Fruit fly (Drosophila melanogaster) whole organism, embryonic: Measurements from ENCODE around the gene zuc.

ENCODE experiments used
- Antp ChIP-seq: fragments of 200-800 bp; sonication (Bioruptor generic); optimal IDR thresholded peaks from 3 replicates; lab custom pipeline; 2016; ENCODE audit warnings: missing biosample characterization, missing genetic modification characterization
- Atf6 ChIP-seq: fragments of 200-800 bp; sonication (Bioruptor generic); IDR thresholded peaks from 2 replicates; pipeline ENCODE4 v1.3.6; 2022; ENCODE audit warnings: missing biosample characterization, missing genetic modification characterization
- CG10209 ChIP-seq: fragments of 200-800 bp; sonication (Bioruptor generic); optimal IDR thresholded peaks from 3 replicates; lab custom pipeline; 2017; ENCODE audit warnings: missing biosample characterization, mild to moderate bottlenecking, missing genetic modification characterization, missing genetic modification reagents
- CG10431 ChIP-seq: fragments of 200-800 bp; sonication (Bioruptor generic); optimal IDR thresholded peaks from 3 replicates; lab custom pipeline; 2018; ENCODE audit warnings: missing biosample characterization, mild to moderate bottlenecking, missing genetic modification characterization
- CG13424 ChIP-seq: fragments of 200-800 bp; sonication (Bioruptor generic); optimal IDR thresholded peaks from 2 replicates; lab custom pipeline; 2019; ENCODE audit warnings: missing biosample characterization, mild to moderate bottlenecking, missing genetic modification characterization, moderate library complexity
- CG14965 ChIP-seq: fragments of 200-800 bp; sonication (Bioruptor generic); optimal IDR thresholded peaks from 2 replicates; lab custom pipeline; 2016; ENCODE audit warnings: missing biosample characterization, missing genetic modification characterization, borderline replicate concordance
- CG15479 ChIP-seq: fragments of 200-800 bp; sonication (Bioruptor generic); optimal IDR thresholded peaks from 3 replicates; lab custom pipeline; 2019; ENCODE audit warnings: missing biosample characterization, mild to moderate bottlenecking, missing genetic modification characterization, moderate library complexity
- CG15601 ChIP-seq: fragments of 200-800 bp; sonication (Bioruptor generic); optimal IDR thresholded peaks from 3 replicates; lab custom pipeline; 2019; ENCODE audit warnings: missing biosample characterization, mild to moderate bottlenecking, missing genetic modification characterization, moderate library complexity
- CG18599 ChIP-seq: fragments of 200-800 bp; sonication (Bioruptor generic); optimal IDR thresholded peaks from 3 replicates; lab custom pipeline; 2017; ENCODE audit warnings: missing biosample characterization, missing genetic modification characterization, mild to moderate bottlenecking, moderate library complexity, missing genetic modification reagents
- CG2678 ChIP-seq: fragments of 200-800 bp; sonication (Bioruptor generic); optimal IDR thresholded peaks from 3 replicates; lab custom pipeline; 2019; ENCODE audit warnings: missing biosample characterization, mild to moderate bottlenecking, missing genetic modification characterization, moderate library complexity
- CG30020 ChIP-seq: fragments of 200-800 bp; optimal IDR thresholded peaks from 2 replicates; lab custom pipeline; 2019; ENCODE audit warnings: missing biosample characterization, mild to moderate bottlenecking, missing genetic modification characterization, moderate library complexity
- CG3163 ChIP-seq: fragments of 200-800 bp; sonication (Bioruptor generic); optimal IDR thresholded peaks from 3 replicates; lab custom pipeline; 2016; ENCODE audit warnings: missing biosample characterization, missing genetic modification characterization
- CG42726 ChIP-seq: fragments of 200-800 bp; sonication (Bioruptor generic); IDR thresholded peaks from 2 replicates; pipeline ENCODE4 v1.3.6; 2022; ENCODE audit warnings: missing biosample characterization, missing genetic modification characterization; ENCODE audit not compliant: partially characterized antibody
- CG4854 ChIP-seq: fragments of 200-800 bp; sonication (Bioruptor generic); optimal IDR thresholded peaks from 2 replicates; lab custom pipeline; 2016; ENCODE audit warnings: missing biosample characterization, missing genetic modification characterization, inconsistent platforms
- CG5245 ChIP-seq: fragments of 200-800 bp; sonication (Bioruptor generic); optimal IDR thresholded peaks from 3 replicates; lab custom pipeline; 2016; ENCODE audit warnings: missing biosample characterization, missing genetic modification characterization
- CG6654 ChIP-seq: fragments of 200-800 bp; sonication (Bioruptor generic); optimal IDR thresholded peaks from 2 replicates; lab custom pipeline; 2017; ENCODE audit warnings: missing biosample characterization, mild to moderate bottlenecking, missing genetic modification characterization
- CG8944 ChIP-seq: fragments of 200-800 bp; sonication (Bioruptor generic); optimal IDR thresholded peaks from 3 replicates; lab custom pipeline; 2016; ENCODE audit warnings: missing biosample characterization, missing genetic modification characterization
- Camta ChIP-seq: fragments of 200-800 bp; sonication (Bioruptor generic); optimal IDR thresholded peaks from 2 replicates; lab custom pipeline; 2016; ENCODE audit warnings: missing biosample characterization, missing genetic modification characterization
- Dip3 ChIP-seq: fragments of 200-800 bp; sonication (Bioruptor generic); optimal IDR thresholded peaks from 3 replicates; lab custom pipeline; 2016; ENCODE audit warnings: missing biosample characterization, missing genetic modification characterization
- Drgx ChIP-seq: fragments of 200-800 bp; sonication (Bioruptor generic); IDR thresholded peaks from 2 replicates; pipeline ENCODE4 v1.3.6; 2022; ENCODE audit warnings: missing biosample characterization, missing genetic modification characterization
- H2.0 ChIP-seq: fragments of 200-800 bp; sonication (Bioruptor generic); IDR thresholded peaks from 2 replicates; pipeline ENCODE4 v1.3.6; 2022; ENCODE audit warnings: missing biosample characterization, missing genetic modification characterization
- Lim3 ChIP-seq: fragments of 200-800 bp; sonication (Bioruptor generic); IDR thresholded peaks from 2 replicates; pipeline ENCODE4 v1.3.6; 2022; ENCODE audit warnings: missing biosample characterization, missing genetic modification characterization
- MTF-1 ChIP-seq: fragments of 200-800 bp; sonication (Bioruptor generic); optimal IDR thresholded peaks from 2 replicates; lab custom pipeline; 2018; ENCODE audit warnings: missing biosample characterization, mild to moderate bottlenecking, missing genetic modification characterization, borderline replicate concordance
- Myb ChIP-seq: fragments of 200-800 bp; sonication (Bioruptor generic); optimal IDR thresholded peaks from 2 replicates; lab custom pipeline; 2016; ENCODE audit warnings: missing biosample characterization, missing genetic modification characterization
- Optix ChIP-seq: fragments of 200-800 bp; sonication (Bioruptor generic); IDR thresholded peaks from 3 replicates; pipeline ENCODE4 v1.3.6; 2022; ENCODE audit warnings: missing biosample characterization, missing genetic modification characterization
- Pdp1 ChIP-seq, 2 experiments: fragments of 200-800 bp; sonication (Bioruptor generic); optimal IDR thresholded peaks; 3 replicates each; lab custom pipeline; 2016; ENCODE audit warnings: missing biosample characterization in 2 of 2, missing genetic modification characterization in 2 of 2, mild to moderate bottlenecking in 1 of 2, moderate library complexity in 1 of 2
- Sox102F ChIP-seq: fragments of 200-800 bp; sonication (Bioruptor generic); optimal IDR thresholded peaks from 2 replicates; lab custom pipeline; 2018; ENCODE audit warnings: missing biosample characterization, mild to moderate bottlenecking, missing genetic modification characterization, moderate library complexity
- Stat92E ChIP-seq, 3 experiments: fragments of >200 bp in 2 of 3; fragments of 200-800 bp in 1 of 3; sonication (Bioruptor generic) in 1 of 3; optimal IDR thresholded peaks; 2 replicates each; lab custom pipeline; 2017 to 2019; ENCODE audit warnings: missing biosample characterization in 3 of 3, missing genetic modification characterization in 3 of 3, mild to moderate bottlenecking in 1 of 3, moderate library complexity in 1 of 3
- ato ChIP-seq: fragments of 200-800 bp; sonication (Bioruptor generic); IDR thresholded peaks from 2 replicates; pipeline ENCODE4 v1.3.6; 2022; ENCODE audit warnings: missing biosample characterization, missing genetic modification characterization; ENCODE audit not compliant: partially characterized antibody
- br ChIP-seq: fragments of >200 bp; optimal IDR thresholded peaks from 2 replicates; lab custom pipeline; 2017
- bsh ChIP-seq, 2 experiments: fragments of 200-800 bp; sonication (Bioruptor generic); optimal IDR thresholded peaks; 2 replicates each; lab custom pipeline; 2017 to 2018; ENCODE audit warnings: mild to moderate bottlenecking in 2 of 2, missing biosample characterization in 2 of 2, missing genetic modification characterization in 2 of 2, moderate library complexity in 1 of 2
- chn ChIP-seq: fragments of 200-800 bp; sonication (Bioruptor generic); optimal IDR thresholded peaks from 2 replicates; lab custom pipeline; 2016; ENCODE audit warnings: missing biosample characterization, missing genetic modification characterization
- crp ChIP-seq, 2 experiments: fragments of 200-800 bp; sonication (Bioruptor generic); optimal IDR thresholded peaks; 2 replicates in 1 of 2; 3 replicates in 1 of 2; lab custom pipeline; 2017; ENCODE audit warnings: missing biosample characterization in 2 of 2, missing genetic modification characterization in 2 of 2, mild to moderate bottlenecking in 1 of 2, moderate library complexity in 1 of 2
- danr ChIP-seq: fragments of 200-800 bp; sonication (Bioruptor generic); IDR thresholded peaks from 2 replicates; pipeline ENCODE4 v1.3.6; 2022; ENCODE audit warnings: missing biosample characterization, missing genetic modification characterization
- dmrt99B ChIP-seq: fragments of 200-800 bp; sonication (Bioruptor generic); optimal IDR thresholded peaks from 2 replicates; lab custom pipeline; 2018; ENCODE audit warnings: missing biosample characterization, mild to moderate bottlenecking, missing genetic modification characterization, moderate library complexity
- insv ChIP-seq, 2 experiments: fragments of 200-800 bp; sonication (Bioruptor generic); optimal IDR thresholded peaks; 3 replicates each; lab custom pipeline; 2016 to 2018; ENCODE audit warnings: missing biosample characterization in 2 of 2, missing genetic modification characterization in 2 of 2
- kay ChIP-seq: fragments of 200-800 bp; sonication (Bioruptor generic); optimal IDR thresholded peaks from 2 replicates; lab custom pipeline; 2016; ENCODE audit warnings: missing biosample characterization, missing genetic modification characterization
- lilli ChIP-seq: fragments of 200-800 bp; sonication (Bioruptor generic); optimal IDR thresholded peaks from 3 replicates; lab custom pipeline; 2016; ENCODE audit warnings: missing biosample characterization, missing genetic modification characterization
- luna ChIP-seq: fragments of 200-800 bp; sonication (Bioruptor generic); optimal IDR thresholded peaks from 2 replicates; lab custom pipeline; 2016; ENCODE audit warnings: missing biosample characterization, missing genetic modification characterization
- mam ChIP-seq: fragments of 200-800 bp; sonication (Bioruptor generic); optimal IDR thresholded peaks from 3 replicates; lab custom pipeline; 2016; ENCODE audit warnings: missing biosample characterization, missing genetic modification characterization
- mirr ChIP-seq: fragments of 200-800 bp; sonication (Bioruptor generic); optimal IDR thresholded peaks from 3 replicates; lab custom pipeline; 2018; ENCODE audit warnings: missing biosample characterization, mild to moderate bottlenecking, missing genetic modification characterization
- nom ChIP-seq: fragments of 200-800 bp; sonication (Bioruptor generic); optimal IDR thresholded peaks from 2 replicates; lab custom pipeline; 2017; ENCODE audit warnings: missing biosample characterization, missing genetic modification characterization, mild to moderate bottlenecking, moderate library complexity, missing genetic modification reagents
- odd ChIP-seq: fragments of 200-800 bp; sonication (Bioruptor generic); optimal IDR thresholded peaks from 2 replicates; lab custom pipeline; 2017; ENCODE audit warnings: missing biosample characterization, mild to moderate bottlenecking, missing genetic modification characterization
- peb ChIP-seq: fragments of 200-800 bp; sonication (Bioruptor generic); IDR thresholded peaks from 2 replicates; pipeline ENCODE4 v1.3.6; 2022; ENCODE audit warnings: missing biosample characterization, missing genetic modification characterization
- pfk ChIP-seq: fragments of 200-800 bp; sonication (Bioruptor generic); optimal IDR thresholded peaks from 2 replicates; lab custom pipeline; 2018; ENCODE audit warnings: missing biosample characterization, mild to moderate bottlenecking, missing genetic modification characterization, moderate library complexity
- pzg ChIP-seq: fragments of 200-800 bp; sonication (Bioruptor generic); optimal IDR thresholded peaks from 3 replicates; lab custom pipeline; 2018; ENCODE audit warnings: missing biosample characterization, mild to moderate bottlenecking, missing genetic modification characterization, moderate library complexity
- usp ChIP-seq: fragments of >200 bp; optimal IDR thresholded peaks from 2 replicates; lab custom pipeline; 2017; ENCODE audit warnings: missing biosample characterization, missing genetic modification characterization
- vfl ChIP-seq: fragments of 200-800 bp; sonication (Bioruptor generic); optimal IDR thresholded peaks from 2 replicates; lab custom pipeline; 2016; ENCODE audit warnings: missing biosample characterization, missing genetic modification characterization
- wdn ChIP-seq: fragments of 200-800 bp; sonication (Bioruptor generic); IDR thresholded peaks from 2 replicates; pipeline ENCODE4 v1.3.6; 2022; ENCODE audit warnings: missing biosample characterization, missing genetic modification characterization
- zen2 ChIP-seq: fragments of 200-800 bp; sonication (Bioruptor generic); IDR thresholded peaks from 3 replicates; pipeline ENCODE4 v1.3.6; 2022; ENCODE audit warnings: missing biosample characterization, missing genetic modification characterization; ENCODE audit not compliant: partially characterized antibody

zuc gene

DNA sequence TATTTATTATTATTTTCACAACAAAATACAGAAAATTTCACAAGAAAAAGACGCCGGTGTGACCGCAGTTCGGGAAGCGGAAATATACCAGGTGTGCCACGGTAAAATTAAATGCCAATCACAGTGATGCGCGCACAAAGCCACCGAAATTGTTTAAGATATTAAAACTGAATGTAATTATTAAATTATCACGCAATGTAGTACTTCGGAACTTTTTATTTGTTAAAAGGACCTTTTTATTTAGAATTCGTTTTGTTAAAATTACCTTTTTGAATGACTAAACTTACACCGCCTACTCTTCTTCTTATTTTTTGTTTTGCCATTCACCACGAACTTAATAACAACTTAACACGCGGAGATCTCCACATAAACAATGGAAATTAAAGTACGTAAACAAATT, 1.7 kb downstream of the zuc start, which contains the start of the genes CG6686 and CG34163 (continued):
- TF ChIP-seq mirr (GFP tag; lab: Kevin White, UChicago): no peak
- no peak for TF ChIP-seq H2.0 (GFP tag; lab: Robert Waterston, UW)
- TF ChIP-seq CG4854 (GFP tag; lab: Kevin White, UChicago): peak; percentile 51
- no peak for TF ChIP-seq CG6654 (GFP tag; lab: Kevin White, UChicago)
- no peak for TF ChIP-seq wdn (GFP tag; lab: Robert Waterston, UW)
- TF ChIP-seq CG18599 (GFP tag; lab: Kevin White, UChicago): no peak
- TF ChIP-seq Dip3: peak; percentile 56
- TF ChIP-seq usp: no peak
- no peak for TF ChIP-seq pfk (GFP tag; lab: Kevin White, UChicago)
- no peak for TF ChIP-seq CG3163
- peak; percentile 41 for TF ChIP-seq vfl
- no peak for TF ChIP-seq peb
- no peak for TF ChIP-seq Sox102F
- TF ChIP-seq CG2678 (tag; lab: Kevin White, UChicago): no peak
- TF ChIP-seq CG14965 (GFP tag; lab: Kevin White, UChicago): no peak
- peak; percentile 13 for TF ChIP-seq Myb (GFP tag; lab: Kevin White, UChicago)
- TF ChIP-seq Drgx (GFP tag; lab: Robert Waterston, UW): no peak
- no peak for TF ChIP-seq Optix
- TF ChIP-seq danr (GFP tag; lab: Robert Waterston, UW): no peak
- peak; percentile 44 for TF ChIP-seq mam (GFP tag; lab: Kevin White, UChicago)
- TF ChIP-seq kay (GFP tag; lab: Kevin White, UChicago): no peak
- TF ChIP-seq Pdp1 (GFP tag; optimal IDR thresholded peaks at IDR 0.05; lab: Kevin White, UChicago): peak in 1 of 2 experiments; percentile 66
- no peak for TF ChIP-seq nom (GFP tag; lab: Kevin White, UChicago)
- TF ChIP-seq CG30020: peak; percentile 29
- TF ChIP-seq crp (GFP tag; optimal IDR thresholded peaks at IDR 0.05; lab: Kevin White, UChicago): no peak
- no peak for TF ChIP-seq CG10209 (GFP tag; lab: Kevin White, UChicago)
- no peak for TF ChIP-seq odd
- no peak for TF ChIP-seq br (lab: Kevin White, UChicago)
- no peak for TF ChIP-seq dmrt99B (tag; lab: Kevin White, UChicago)
- peak; percentile 23 for TF ChIP-seq CG13424 (tag; lab: Kevin White, UChicago)
- TF ChIP-seq Antp (GFP tag; lab: Kevin White, UChicago): peak; percentile 10
- TF ChIP-seq CG15601 (tag; lab: Kevin White, UChicago): peak; percentile 27
- TF ChIP-seq insv (GFP tag; optimal IDR thresholded peaks at IDR 0.05; lab: Kevin White, UChicago): peak in 1 of 2 experiments; percentile 3
- peak; percentile 21 for TF ChIP-seq chn (GFP tag; lab: Kevin White, UChicago)
- TF ChIP-seq Atf6 (GFP tag; lab: Robert Waterston, UW): no peak
- peak; percentile 51 for TF ChIP-seq Camta (GFP tag; lab: Kevin White, UChicago)
- TF ChIP-seq MTF-1 (GFP tag; lab: Kevin White, UChicago): no peak
- TF ChIP-seq lilli (GFP tag; lab: Kevin White, UChicago): peak; percentile 80
- TF ChIP-seq CG42726 (GFP tag; lab: Robert Waterston, UW): no peak
- TF ChIP-seq ato (GFP tag; lab: Robert Waterston, UW): no peak
- peak in 1 of 2 experiments; percentile 14 for TF ChIP-seq bsh (GFP tag; optimal IDR thresholded peaks at IDR 0.05; lab: Kevin White, UChicago)
- TF ChIP-seq CG5245 (GFP tag; lab: Kevin White, UChicago): no peak
- TF ChIP-seq Lim3: no peak
- peak; percentile 5 for TF ChIP-seq CG8944 (GFP tag; lab: Kevin White, UChicago)
- TF ChIP-seq CG15479 (GFP tag; lab: Kevin White, UChicago): no peak
- TF ChIP-seq Stat92E (GFP tag; optimal IDR thresholded peaks at IDR 0.05; lab: Kevin White, UChicago): peak in 1 of 3 experiments; percentile 38
- no peak for TF ChIP-seq zen2
- TF ChIP-seq luna (GFP tag; lab: Kevin White, UChicago): no peak
- TF ChIP-seq pzg (GFP tag; lab: Kevin White, UChicago): peak; percentile 63
- TF ChIP-seq CG10431 (GFP tag; lab: Kevin White, UChicago): no peak
